Worm (Caenorhabditis elegans) whole organism, L1 larva: ENCODE results near the gene cyp-34A1.
A peak's percentile ranks its signal among the peaks of the same experiment; 100 is the strongest.
"Not testable (repeated sequence)": the region's sequence is repeated elsewhere in the genome, so short reads cannot be mapped to it uniquely, and the experiment has no call there.

ENCODE experiments used
- F16B12.6 ChIP-seq: fragments of 150-350 bp; optimal IDR thresholded peaks from 2 replicates; lab custom pipeline; 2014; ENCODE audit warnings: missing biosample characterization, missing genetic modification characterization
- blmp-1 ChIP-seq: fragments of 150-350 bp; optimal IDR thresholded peaks from 2 replicates; lab custom pipeline; 2014; ENCODE audit warnings: missing biosample characterization, missing genetic modification characterization
- ceh-63 ChIP-seq: fragments of 200-800 bp; sonication (Bioruptor generic); optimal IDR thresholded peaks from 2 replicates; lab custom pipeline; 2018; ENCODE audit warnings: mild to moderate bottlenecking, missing genetic modification characterization, missing compliant biosample characterization
- ceh-88 ChIP-seq: fragments of 200-800 bp; sonication (Bioruptor generic); IDR thresholded peaks from 2 replicates; pipeline ENCODE4 v1.3.6; 2022; ENCODE audit warnings: missing genetic modification characterization, missing compliant biosample characterization
- ceh-90 ChIP-seq: sonication (generic microtip); optimal IDR thresholded peaks from 2 replicates; lab custom pipeline; 2016; ENCODE audit warnings: missing genetic modification characterization, missing compliant biosample characterization
- efl-3 ChIP-seq: fragments of 200-800 bp; sonication (Bioruptor generic); optimal IDR thresholded peaks from 2 replicates; lab custom pipeline; 2018; ENCODE audit warnings: mild to moderate bottlenecking, missing genetic modification characterization, missing compliant biosample characterization
- egl-13 ChIP-seq: sonication (generic microtip); optimal IDR thresholded peaks from 2 replicates; lab custom pipeline; 2016; ENCODE audit warnings: missing genotype, missing genetic modification reagents, missing genetic modification characterization, missing compliant biosample characterization
- ets-5 ChIP-seq: fragments of 200-800 bp; sonication (Bioruptor generic); IDR thresholded peaks from 2 replicates; pipeline ENCODE4 v1.3.6; 2022; ENCODE audit warnings: missing genetic modification characterization, missing compliant biosample characterization
- fkh-4 ChIP-seq: sonication (generic microtip); optimal IDR thresholded peaks from 2 replicates; lab custom pipeline; 2016; ENCODE audit warnings: missing compliant biosample characterization, missing genetic modification characterization, borderline replicate concordance
- fkh-8 ChIP-seq: sonication (generic microtip); optimal IDR thresholded peaks from 2 replicates; lab custom pipeline; 2016; ENCODE audit warnings: mild to moderate bottlenecking, missing genetic modification characterization, missing compliant biosample characterization
- grh-1 ChIP-seq: fragments of 200-800 bp; sonication (Bioruptor generic); IDR thresholded peaks from 2 replicates; pipeline ENCODE4 v1.3.6; 2022; ENCODE audit warnings: missing genetic modification reagents, missing genetic modification characterization, missing compliant biosample characterization
- hlh-4 ChIP-seq: sonication (generic microtip); optimal IDR thresholded peaks from 2 replicates; lab custom pipeline; 2016; ENCODE audit warnings: mild to moderate bottlenecking, missing genetic modification characterization, missing compliant biosample characterization
- irx-1 ChIP-seq: sonication (generic microtip); optimal IDR thresholded peaks from 2 replicates; lab custom pipeline; 2016; ENCODE audit warnings: missing genetic modification characterization, missing compliant biosample characterization
- isw-1 ChIP-seq: fragments of 200-800 bp; sonication (Bioruptor generic); IDR thresholded peaks from 2 replicates; pipeline ENCODE4 v1.3.6; 2022; ENCODE audit warnings: missing genetic modification characterization, missing compliant biosample characterization
- jun-1 ChIP-seq: fragments of 150-350 bp; optimal IDR thresholded peaks from 2 replicates; lab custom pipeline; 2014; ENCODE audit warnings: missing biosample characterization, missing genetic modification reagents, missing genetic modification characterization
- mdl-1 ChIP-seq, 2 experiments: fragments of 150-350 bp; optimal IDR thresholded peaks; 2 replicates each; lab custom pipeline; 2014 to 2017; ENCODE audit warnings: missing biosample characterization in 2 of 2, missing genetic modification characterization in 2 of 2, inconsistent platforms in 1 of 2
- nhr-28 ChIP-seq: fragments of 150-350 bp; optimal IDR thresholded peaks from 2 replicates; lab custom pipeline; 2014; ENCODE audit warnings: missing biosample characterization, missing genetic modification characterization
- nhr-47 ChIP-seq: sonication (generic microtip); optimal IDR thresholded peaks from 2 replicates; lab custom pipeline; 2016; ENCODE audit warnings: mild to moderate bottlenecking, missing genetic modification characterization, moderate library complexity, missing compliant biosample characterization
- nhr-71 ChIP-seq: sonication (generic microtip); optimal IDR thresholded peaks from 2 replicates; lab custom pipeline; 2016; ENCODE audit warnings: mild to moderate bottlenecking, missing genetic modification characterization, moderate library complexity, missing compliant biosample characterization
- nhr-77 ChIP-seq: fragments of 150-350 bp; optimal IDR thresholded peaks from 2 replicates; lab custom pipeline; 2014; ENCODE audit warnings: missing biosample characterization, missing genetic modification characterization
- nhr-84 ChIP-seq: sonication (generic microtip); optimal IDR thresholded peaks from 2 replicates; lab custom pipeline; 2017; ENCODE audit warnings: missing biosample characterization, missing genetic modification characterization
- nhr-85 ChIP-seq: sonication (generic microtip); peaks from one replicate; lab custom pipeline; 2016; ENCODE audit warnings: missing genetic modification characterization, inconsistent platforms, missing compliant biosample characterization
- nhr-90 ChIP-seq: sonication (generic microtip); optimal IDR thresholded peaks from 2 replicates; lab custom pipeline; 2016; ENCODE audit warnings: mild to moderate bottlenecking, missing genetic modification characterization, missing compliant biosample characterization; ENCODE audit not compliant: poor library complexity
- pag-3 ChIP-seq: sonication (generic microtip); optimal IDR thresholded peaks from 2 replicates; lab custom pipeline; 2017; ENCODE audit warnings: missing genetic modification characterization, mild to moderate bottlenecking, missing compliant biosample characterization, antibody characterized with exemption, borderline replicate concordance; ENCODE audit not compliant: insufficient read depth
- pqm-1 ChIP-seq: sonication (generic microtip); optimal IDR thresholded peaks from 3 replicates; lab custom pipeline; 2017; ENCODE audit warnings: missing biosample characterization, missing genetic modification characterization
- rnt-1 ChIP-seq: sonication (generic microtip); optimal IDR thresholded peaks from 2 replicates; lab custom pipeline; 2016; ENCODE audit warnings: mild to moderate bottlenecking, missing genetic modification characterization, moderate library complexity, missing compliant biosample characterization
- tbx-2 ChIP-seq: sonication (generic microtip); optimal IDR thresholded peaks from 2 replicates; lab custom pipeline; 2016; ENCODE audit warnings: missing genetic modification characterization, missing compliant biosample characterization
- tlp-1 ChIP-seq: fragments of 150-350 bp; optimal IDR thresholded peaks from 2 replicates; lab custom pipeline; 2014; ENCODE audit warnings: missing biosample characterization, missing genetic modification characterization
- unc-130 ChIP-seq: fragments of 150-350 bp; optimal IDR thresholded peaks from 2 replicates; lab custom pipeline; 2017; ENCODE audit warnings: missing biosample characterization, missing genetic modification characterization, inconsistent platforms
- unc-86 ChIP-seq: sonication (generic microtip); optimal IDR thresholded peaks from 2 replicates; lab custom pipeline; 2016; ENCODE audit warnings: missing genetic modification characterization, missing compliant biosample characterization
- xbp-1 ChIP-seq: sonication (generic microtip); optimal IDR thresholded peaks from 2 replicates; lab custom pipeline; 2016; ENCODE audit warnings: missing genetic modification characterization, missing compliant biosample characterization
- ztf-11 ChIP-seq, 2 experiments: sonication (generic microtip); optimal IDR thresholded peaks; 2 replicates each; lab custom pipeline; 2016 to 2017; ENCODE audit warnings: missing genetic modification characterization in 2 of 2, missing biosample characterization in 1 of 2, missing compliant biosample characterization in 1 of 2

The cyp-34A1 gene

ce11 chrV:15256669-15257068, 31.1 kb downstream of the cyp-34A1 start, which contains the start of gene srsx-39:
TSS of gene srsx-39 (minus strand) at chrV:15256769.
- not testable (repeated sequence) for TF ChIP-seq pag-3, tlp-1, rnt-1 (tag; lab: Kevin White, UChicago)

ce11 chrV:15253529-15253928, 34.2 kb downstream of the cyp-34A1 start, which contains the start of gene srbc-75:
TSS of gene srbc-75 (plus strand) at chrV:15253829.
- TF ChIP-seq blmp-1 (peak; percentile 3), unc-86 (no peak)
- TF ChIP-seq, all 84 proteins: peak for 1

- TF ChIP-seq efl-3 (GFP tag; lab: Kevin White, UChicago) (no peak), jun-1 (tag; lab: Kevin White, UChicago) (no peak), isw-1 (no peak), nhr-77 (tag; lab: Kevin White, UChicago) (no peak), grh-1 (no peak), egl-13 (tag; lab: Kevin White, UChicago) (no peak), pag-3 (tag; lab: Kevin White, UChicago) (no peak), unc-130 (tag; lab: Kevin White, UChicago) (no peak), fkh-8 (no peak), ceh-88 (GFP tag; lab: Robert Waterston, UW) (no peak), fkh-4 (tag; lab: Kevin White, UChicago) (no peak), xbp-1 (tag; lab: Kevin White, UChicago) (no peak), ceh-90 (tag; lab: Kevin White, UChicago) (no peak), nhr-85 (tag; lab: Kevin White, UChicago) (no peak), hlh-4 (tag; lab: Kevin White, UChicago) (no peak), nhr-84 (tag; lab: Kevin White, UChicago) (no peak), pqm-1 (no peak)
These were observed 35.7 kb downstream of the cyp-34A1 start, which contains the start of gene srbc-76 for ce11 chrV:15252082-15252481. TSS of gene srbc-76 (plus strand) at chrV:15252382.

ce11 chrV:15250304-15250703, 37.5 kb downstream of the cyp-34A1 start, which contains the start of gene srd-28:
TSS of gene srd-28 (plus strand) at chrV:15250604.
- not testable (repeated sequence) for TF ChIP-seq tbx-2 (tag; lab: Kevin White, UChicago); ets-5; irx-1 (tag; lab: Kevin White, UChicago)

- TF ChIP-seq xbp-1 (tag; lab: Kevin White, UChicago): no peak
- no peak for TF ChIP-seq nhr-71 (tag; lab: Kevin White, UChicago)
- TF ChIP-seq ztf-11 (tag; optimal IDR thresholded peaks at IDR 0.05; lab: Kevin White, UChicago): no peak
- no peak for TF ChIP-seq mdl-1 (tag; optimal IDR thresholded peaks at IDR 0.05; lab: Kevin White, UChicago)
- no peak for TF ChIP-seq ceh-90 (tag; lab: Kevin White, UChicago)
- TF ChIP-seq ceh-63 (GFP tag; lab: Kevin White, UChicago): no peak
- TF ChIP-seq rnt-1 (tag; lab: Kevin White, UChicago): no peak
- no peak for TF ChIP-seq jun-1 (tag; lab: Kevin White, UChicago)
- TF ChIP-seq nhr-90 (tag; lab: Kevin White, UChicago): no peak
- no peak for TF ChIP-seq nhr-28
- no peak for TF ChIP-seq ceh-88 (GFP tag; lab: Robert Waterston, UW)
- TF ChIP-seq F16B12.6: no peak
- TF ChIP-seq hlh-4 (tag; lab: Kevin White, UChicago): no peak
- no peak for TF ChIP-seq nhr-85 (tag; lab: Kevin White, UChicago)
- no peak for TF ChIP-seq nhr-47
These were observed 43.3 kb downstream of the cyp-34A1 start, which contains the start of gene kin-30 for ce11 chrV:15244456-15244855. TSS of gene kin-30 (plus strand) at chrV:15244756.
